Fruit fly (Drosophila melanogaster): ENCODE data around the gene Sras.
A peak's percentile ranks its signal among the peaks of the same experiment; 100 is the strongest.

The Sras gene

dm6 chr3L:5577250-5578138 is 13.9 kb downstream of the Sras start, which contains the start of gene Msr-110 (continued):
- TF ChIP-seq E2f2 (GFP tag; IDR thresholded peaks at IDR 0.05) (peak; percentile 71), CG8924 (tag; optimal IDR thresholded peaks at IDR 0.05) (peak; percentile 89), cato (GFP tag; optimal IDR thresholded peaks at IDR 0.05; ENCODE audit: borderline replicate concordance) (peak; percentile 66), Bteb2 (GFP tag; optimal IDR thresholded peaks at IDR 0.05) (peak; percentile 52), nmo (GFP tag; optimal IDR thresholded peaks at IDR 0.05) (peak; percentile 91), bigmax (GFP tag; optimal IDR thresholded peaks at IDR 0.05) (no peak), CG3838 (GFP tag; optimal IDR thresholded peaks at IDR 0.05) (peak; percentile 73), rib (GFP tag; IDR thresholded peaks at IDR 0.05) (peak; percentile 91), CG34376 (GFP tag; optimal IDR thresholded peaks at IDR 0.05) (peak; percentile 84), Bgb (GFP tag; IDR thresholded peaks at IDR 0.05; ENCODE audit: partially characterized antibody) (0 out of 2 replicates have a peak, but pooled peaks have one; percentile 30), CoRest (tag; optimal IDR thresholded peaks at IDR 0.05) (peak; percentile 93), bab2 (GFP tag; optimal IDR thresholded peaks at IDR 0.05) (peak; percentile 84), HmgZ (tag; optimal IDR thresholded peaks at IDR 0.05) (peak; percentile 82), Max (GFP tag; optimal IDR thresholded peaks at IDR 0.05) (peak; percentile 64), CG31388 (GFP tag; optimal IDR thresholded peaks at IDR 0.05) (peak; percentile 61), Myb (GFP tag; optimal IDR thresholded peaks at IDR 0.05) (peak; percentile 56), klu (GFP tag; IDR thresholded peaks at IDR 0.05) (peak; percentile 91), p53 (GFP tag; optimal IDR thresholded peaks at IDR 0.05) (peak; percentile 35), Blimp-1 (GFP tag; optimal IDR thresholded peaks at IDR 0.05) (peak; percentile 88), Vsx1 (GFP tag; optimal IDR thresholded peaks at IDR 0.05) (peak; percentile 75), fd64A (GFP tag; optimal IDR thresholded peaks at IDR 0.05) (peak; percentile 60), CG10431 (GFP tag; optimal IDR thresholded peaks at IDR 0.05) (peak; percentile 54), CG15514 (GFP tag; optimal IDR thresholded peaks at IDR 0.05) (peak; percentile 70), Opbp (GFP tag; IDR thresholded peaks at IDR 0.05; ENCODE audit: partially characterized antibody) (no peak), CG32532 (GFP tag; IDR thresholded peaks at IDR 0.05) (peak; percentile 95), CG12299 (tag; optimal IDR thresholded peaks at IDR 0.05) (peak; percentile 90), Kr (GFP tag; optimal IDR thresholded peaks at IDR 0.05) (no peak), CG11398 (GFP tag; optimal IDR thresholded peaks at IDR 0.05) (peak; percentile 37), Dfd (GFP tag; optimal IDR thresholded peaks at IDR 0.05) (no peak), mirr (GFP tag; optimal IDR thresholded peaks at IDR 0.05) (peak; percentile 61), gsb (GFP tag; IDR thresholded peaks at IDR 0.05) (peak; percentile 76), CG3163 (GFP tag; optimal IDR thresholded peaks at IDR 0.05) (peak; percentile 49), Deaf1 (tag; optimal IDR thresholded peaks at IDR 0.05) (peak; percentile 77), Dip2 (GFP tag; IDR thresholded peaks at IDR 0.05) (peak; percentile 42; the same call in 1 of the 2 replicates), CG14860 (GFP tag; IDR thresholded peaks at IDR 0.05; ENCODE audit: partially characterized antibody) (no peak), ap (GFP tag; IDR thresholded peaks at IDR 0.05) (peak; percentile 65), CG6175 (GFP tag; IDR thresholded peaks at IDR 0.05) (peak; percentile 52; the same call in 2 of the 3 replicates), row (GFP tag; IDR thresholded peaks at IDR 0.05) (peak; percentile 94), CG12071 (GFP tag; optimal IDR thresholded peaks at IDR 0.05) (peak; percentile 76), CG4617 (GFP tag; optimal IDR thresholded peaks at IDR 0.05; ENCODE audit: borderline replicate concordance) (peak; percentile 24), run (tag; optimal IDR thresholded peaks at IDR 0.05) (peak; percentile 85), CG11696 (GFP tag; IDR thresholded peaks at IDR 0.05) (peak; percentile 69), Chrac-16 (GFP tag; optimal IDR thresholded peaks at IDR 0.05) (peak; percentile 65), CG15479 (GFP tag; optimal IDR thresholded peaks at IDR 0.05) (no peak), CG16815 (GFP tag; optimal IDR thresholded peaks at IDR 0.05) (peak; percentile 75), ewg (GFP tag; optimal IDR thresholded peaks at IDR 0.05) (peak; percentile 78), Mad (GFP tag; optimal IDR thresholded peaks at IDR 0.05) (peak; percentile 76), psq (GFP tag; optimal IDR thresholded peaks at IDR 0.05) (peak; percentile 59)
